Fruit fly (Drosophila melanogaster) whole organism, embryonic: Measurements from ENCODE around the gene CG6325.

Experiments
- BtbVII ChIP-seq: fragments of 200-800 bp; sonication (Bioruptor generic); optimal IDR thresholded peaks from 3 replicates; lab custom pipeline; 2017; ENCODE audit warnings: missing biosample characterization, mild to moderate bottlenecking, missing genetic modification characterization
- CG10543 ChIP-seq: fragments of 200-800 bp; sonication (Bioruptor generic); optimal IDR thresholded peaks from 3 replicates; lab custom pipeline; 2017; ENCODE audit warnings: missing biosample characterization, mild to moderate bottlenecking, missing genetic modification characterization, moderate library complexity
- CG11398 ChIP-seq: fragments of 200-800 bp; sonication (Bioruptor generic); optimal IDR thresholded peaks from 2 replicates; lab custom pipeline; 2016; ENCODE audit warnings: missing biosample characterization, missing genetic modification characterization
- CG12071 ChIP-seq: fragments of 200-800 bp; sonication (Bioruptor generic); optimal IDR thresholded peaks from 3 replicates; lab custom pipeline; 2018; ENCODE audit warnings: missing biosample characterization, mild to moderate bottlenecking, missing genetic modification characterization
- CG12155 ChIP-seq: fragments of 200-800 bp; sonication (Bioruptor generic); optimal IDR thresholded peaks from 3 replicates; lab custom pipeline; 2016; ENCODE audit warnings: missing biosample characterization, missing genetic modification characterization
- CG12659 ChIP-seq: fragments of 200-800 bp; sonication (Bioruptor generic); optimal IDR thresholded peaks from 3 replicates; lab custom pipeline; 2017; ENCODE audit warnings: mild to moderate bottlenecking, missing biosample characterization, missing genetic modification reagents, missing genetic modification characterization
- CG14014 ChIP-seq: fragments of 200-800 bp; sonication (Bioruptor generic); IDR thresholded peaks from 2 replicates; pipeline ENCODE4 v1.3.6; 2022; ENCODE audit warnings: missing biosample characterization, missing genetic modification characterization
- CG14050 ChIP-seq: fragments of 200-800 bp; sonication (Bioruptor generic); IDR thresholded peaks from 3 replicates; pipeline ENCODE4 v1.3.6; 2022; ENCODE audit warnings: missing biosample characterization, missing genetic modification characterization
- CG1602 ChIP-seq: fragments of 200-800 bp; sonication (Bioruptor generic); optimal IDR thresholded peaks from 3 replicates; lab custom pipeline; 2016; ENCODE audit warnings: missing biosample characterization, missing genetic modification characterization
- CG17912 ChIP-seq: fragments of 200-800 bp; sonication (Bioruptor generic); optimal IDR thresholded peaks from 2 replicates; lab custom pipeline; 2018; ENCODE audit warnings: missing biosample characterization, mild to moderate bottlenecking, missing genetic modification characterization
- CG1792 ChIP-seq: fragments of 200-800 bp; sonication (Bioruptor generic); optimal IDR thresholded peaks from 2 replicates; lab custom pipeline; 2016; ENCODE audit warnings: missing biosample characterization, missing genetic modification characterization
- CG2875 ChIP-seq: fragments of 200-800 bp; sonication (Bioruptor generic); optimal IDR thresholded peaks from 2 replicates; lab custom pipeline; 2017; ENCODE audit warnings: missing biosample characterization, mild to moderate bottlenecking, missing genetic modification characterization, missing genetic modification reagents
- CG3163 ChIP-seq: fragments of 200-800 bp; sonication (Bioruptor generic); optimal IDR thresholded peaks from 3 replicates; lab custom pipeline; 2016; ENCODE audit warnings: missing biosample characterization, missing genetic modification characterization
- CG32532 ChIP-seq: fragments of 200-800 bp; sonication (Bioruptor generic); IDR thresholded peaks from 2 replicates; pipeline ENCODE4 v1.3.6; 2022; ENCODE audit warnings: missing biosample characterization, missing genetic modification characterization
- CG3838 ChIP-seq: fragments of 200-800 bp; sonication (Bioruptor generic); optimal IDR thresholded peaks from 3 replicates; lab custom pipeline; 2016; ENCODE audit warnings: missing biosample characterization, missing genetic modification characterization
- CG42726 ChIP-seq: fragments of 200-800 bp; sonication (Bioruptor generic); IDR thresholded peaks from 2 replicates; pipeline ENCODE4 v1.3.6; 2022; ENCODE audit warnings: missing biosample characterization, missing genetic modification characterization; ENCODE audit not compliant: partially characterized antibody
- CG5180 ChIP-seq: fragments of 200-800 bp; sonication (Bioruptor generic); optimal IDR thresholded peaks from 3 replicates; lab custom pipeline; 2017; ENCODE audit warnings: missing biosample characterization, missing genetic modification characterization, mild to moderate bottlenecking, moderate library complexity, missing genetic modification reagents
- CG6683 ChIP-seq: fragments of 200-800 bp; sonication (Bioruptor generic); optimal IDR thresholded peaks from 2 replicates; lab custom pipeline; 2017; ENCODE audit warnings: missing biosample characterization, mild to moderate bottlenecking, missing genetic modification characterization, missing genetic modification reagents
- CG6791 ChIP-seq: fragments of 200-800 bp; sonication (Bioruptor generic); IDR thresholded peaks from 3 replicates; pipeline ENCODE4 v1.3.6; 2022; ENCODE audit warnings: missing biosample characterization, missing genetic modification characterization; ENCODE audit not compliant: partially characterized antibody
- CG7271 ChIP-seq: fragments of 200-800 bp; sonication (Bioruptor generic); optimal IDR thresholded peaks from 2 replicates; lab custom pipeline; 2018; ENCODE audit warnings: missing biosample characterization, mild to moderate bottlenecking, missing genetic modification characterization, moderate library complexity
- CG7745 ChIP-seq: fragments of 200-800 bp; sonication (Bioruptor generic); optimal IDR thresholded peaks from 2 replicates; lab custom pipeline; 2018; ENCODE audit warnings: missing biosample characterization, mild to moderate bottlenecking, missing genetic modification characterization, moderate library complexity
- CG8944 ChIP-seq: fragments of 200-800 bp; sonication (Bioruptor generic); optimal IDR thresholded peaks from 3 replicates; lab custom pipeline; 2016; ENCODE audit warnings: missing biosample characterization, missing genetic modification characterization
- CG9609 ChIP-seq: fragments of 200-800 bp; sonication (Bioruptor generic); optimal IDR thresholded peaks from 3 replicates; lab custom pipeline; 2016; ENCODE audit warnings: missing biosample characterization, missing genetic modification characterization
- Chrac-16 ChIP-seq: fragments of 200-800 bp; sonication (Bioruptor generic); optimal IDR thresholded peaks from 3 replicates; lab custom pipeline; 2016; ENCODE audit warnings: missing biosample characterization, missing genetic modification characterization
- Dip3 ChIP-seq: fragments of 200-800 bp; sonication (Bioruptor generic); optimal IDR thresholded peaks from 3 replicates; lab custom pipeline; 2016; ENCODE audit warnings: missing biosample characterization, missing genetic modification characterization
- Drgx ChIP-seq: fragments of 200-800 bp; sonication (Bioruptor generic); IDR thresholded peaks from 2 replicates; pipeline ENCODE4 v1.3.6; 2022; ENCODE audit warnings: missing biosample characterization, missing genetic modification characterization
- Hey ChIP-seq: fragments of 200-800 bp; sonication (Bioruptor generic); optimal IDR thresholded peaks from 3 replicates; lab custom pipeline; 2018; ENCODE audit warnings: missing biosample characterization, mild to moderate bottlenecking, missing genetic modification characterization
- Hr39 ChIP-seq: fragments of >200 bp; optimal IDR thresholded peaks from 2 replicates; lab custom pipeline; 2017
- Kr ChIP-seq: fragments of 200-800 bp; sonication (Bioruptor generic); optimal IDR thresholded peaks from 2 replicates; lab custom pipeline; 2017; ENCODE audit warnings: missing biosample characterization, mild to moderate bottlenecking, missing genetic modification characterization
- Meics ChIP-seq: fragments of 200-800 bp; sonication (Bioruptor generic); optimal IDR thresholded peaks from 2 replicates; lab custom pipeline; 2017; ENCODE audit warnings: missing biosample characterization, mild to moderate bottlenecking, missing genetic modification characterization
- Neu2 ChIP-seq: fragments of 200-800 bp; sonication (Bioruptor generic); optimal IDR thresholded peaks from 3 replicates; lab custom pipeline; 2016; ENCODE audit warnings: missing biosample characterization, missing genetic modification characterization, borderline replicate concordance
- Oaz ChIP-seq: fragments of 200-800 bp; sonication (Bioruptor generic); IDR thresholded peaks from 2 replicates; pipeline ENCODE4 v1.3.6; 2022; ENCODE audit warnings: missing biosample characterization, missing genetic modification characterization
- Poxn ChIP-seq: fragments of 200-800 bp; sonication (Bioruptor generic); IDR thresholded peaks from 2 replicates; pipeline ENCODE4 v1.3.6; 2022; ENCODE audit warnings: missing biosample characterization, missing genetic modification characterization
- Sry-β ChIP-seq: fragments of 200-800 bp; sonication (Bioruptor generic); optimal IDR thresholded peaks from 2 replicates; lab custom pipeline; 2018; ENCODE audit warnings: missing biosample characterization, mild to moderate bottlenecking, missing genetic modification characterization, moderate library complexity
- ac ChIP-seq: fragments of 200-800 bp; sonication (Bioruptor generic); optimal IDR thresholded peaks from 3 replicates; lab custom pipeline; 2017; ENCODE audit warnings: missing biosample characterization, mild to moderate bottlenecking, missing genetic modification characterization
- az2 ChIP-seq: fragments of 200-800 bp; sonication (Bioruptor generic); optimal IDR thresholded peaks from 3 replicates; lab custom pipeline; 2016; ENCODE audit warnings: missing biosample characterization, missing genetic modification characterization
- dmrt11E ChIP-seq: fragments of 200-800 bp; sonication (Bioruptor generic); optimal IDR thresholded peaks from 3 replicates; lab custom pipeline; 2018; ENCODE audit warnings: missing biosample characterization, mild to moderate bottlenecking, missing genetic modification characterization, moderate library complexity
- eyg ChIP-seq: fragments of 200-800 bp; sonication (Bioruptor generic); optimal IDR thresholded peaks from 3 replicates; lab custom pipeline; 2016; ENCODE audit warnings: missing biosample characterization, missing genetic modification characterization
- fd64A ChIP-seq: fragments of 200-800 bp; sonication (Bioruptor generic); optimal IDR thresholded peaks from 3 replicates; lab custom pipeline; 2018; ENCODE audit warnings: missing biosample characterization, mild to moderate bottlenecking, missing genetic modification characterization
- fu2 ChIP-seq: fragments of 200-800 bp; sonication (Bioruptor generic); optimal IDR thresholded peaks from 2 replicates; lab custom pipeline; 2016; ENCODE audit warnings: missing biosample characterization, missing genetic modification characterization
- gem ChIP-seq: fragments of 200-800 bp; sonication (Bioruptor generic); optimal IDR thresholded peaks from 2 replicates; lab custom pipeline; 2019; ENCODE audit warnings: missing biosample characterization, mild to moderate bottlenecking, missing genetic modification characterization, moderate library complexity
- kay ChIP-seq: fragments of 200-800 bp; sonication (Bioruptor generic); optimal IDR thresholded peaks from 2 replicates; lab custom pipeline; 2016; ENCODE audit warnings: missing biosample characterization, missing genetic modification characterization
- kni ChIP-seq: fragments of 200-800 bp; sonication (Bioruptor generic); optimal IDR thresholded peaks from 3 replicates; lab custom pipeline; 2017; ENCODE audit warnings: mild to moderate bottlenecking, missing biosample characterization, missing genetic modification reagents, missing genetic modification characterization
- lbe ChIP-seq: fragments of 200-800 bp; sonication (Bioruptor generic); optimal IDR thresholded peaks from 2 replicates; lab custom pipeline; 2016; ENCODE audit warnings: missing biosample characterization, mild to moderate bottlenecking, missing genetic modification characterization
- schlank ChIP-seq: fragments of 200-800 bp; sonication (Bioruptor generic); optimal IDR thresholded peaks from 2 replicates; lab custom pipeline; 2018; ENCODE audit warnings: missing biosample characterization, mild to moderate bottlenecking, missing genetic modification characterization
- sr ChIP-seq: fragments of 200-800 bp; sonication (Bioruptor generic); IDR thresholded peaks from 3 replicates; pipeline ENCODE4 v1.3.6; 2022; ENCODE audit warnings: missing biosample characterization, missing genetic modification characterization
- wek ChIP-seq: fragments of 200-800 bp; sonication (Bioruptor generic); optimal IDR thresholded peaks from 3 replicates; lab custom pipeline; 2018; ENCODE audit warnings: missing biosample characterization, mild to moderate bottlenecking, missing genetic modification characterization, moderate library complexity
- wor ChIP-seq: fragments of 200-800 bp; sonication (Bioruptor generic); IDR thresholded peaks from 2 replicates; pipeline ENCODE4 v1.3.6; 2022; ENCODE audit warnings: missing biosample characterization, missing genetic modification characterization
- z ChIP-seq: fragments of 200-800 bp; sonication (Bioruptor generic); IDR thresholded peaks from 3 replicates; pipeline ENCODE4 v1.3.6; 2022; ENCODE audit warnings: missing biosample characterization, missing genetic modification characterization

The CG6325 gene

DNA sequence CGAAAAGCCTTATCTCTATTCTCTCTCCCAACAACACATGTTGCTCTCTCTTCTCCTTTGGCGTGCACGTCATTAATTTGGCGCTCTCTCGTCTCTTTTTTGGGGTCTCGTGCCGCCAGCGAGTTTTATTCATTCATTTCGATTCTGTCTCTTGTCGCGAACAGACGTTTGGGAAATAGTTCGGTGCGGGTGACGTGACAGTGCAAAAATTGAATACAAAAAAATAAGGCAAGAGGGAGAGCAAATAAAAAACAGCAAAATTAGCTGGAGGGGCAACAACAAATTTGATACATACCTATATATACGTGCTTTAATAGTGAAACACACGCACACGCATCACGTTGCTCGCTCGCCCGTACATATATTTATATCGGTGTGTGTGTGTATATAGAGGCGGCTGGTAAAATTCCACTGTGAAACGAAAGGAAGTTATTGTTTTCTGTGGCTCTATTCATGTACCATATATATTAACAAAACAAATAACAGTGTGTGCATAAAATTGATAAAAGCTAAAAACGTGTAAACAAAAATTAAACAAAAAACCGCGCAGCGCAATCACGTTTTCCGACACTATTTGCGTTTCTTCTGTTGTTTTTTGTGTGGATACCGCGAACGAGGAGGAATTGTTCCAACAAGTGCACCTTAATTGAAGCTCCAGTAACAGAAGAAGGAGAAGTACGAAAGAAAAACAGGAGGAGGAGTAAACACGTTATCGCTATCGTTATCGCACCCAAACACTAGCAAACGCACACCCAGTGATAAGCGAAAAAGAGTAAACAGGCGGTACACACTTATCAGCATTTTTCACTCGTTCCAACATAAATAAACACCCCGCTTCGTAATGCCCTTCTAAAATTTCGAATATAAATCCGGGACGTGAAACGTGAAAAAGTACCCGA lies 18.7 kb downstream of the CG6325 start, which contains the start of gene cwo (continued):
- TF ChIP-seq CG8944 (GFP tag; lab: Kevin White, UChicago) (no peak), CG1602 (GFP tag; lab: Kevin White, UChicago) (no peak), CG32532 (GFP tag; lab: Robert Waterston, UW) (no peak), wek (GFP tag; lab: Kevin White, UChicago) (peak; percentile 56), az2 (GFP tag; lab: Kevin White, UChicago) (no peak), CG7271 (tag; lab: Kevin White, UChicago) (no peak), dmrt11E (tag; lab: Kevin White, UChicago) (peak; percentile 25), CG12659 (GFP tag; lab: Kevin White, UChicago) (peak; percentile 11), lbe (GFP tag; lab: Kevin White, UChicago) (peak; percentile 54), CG14014 (GFP tag; lab: Robert Waterston, UW) (no peak), CG42726 (no peak), eyg (peak; percentile 27), BtbVII (peak; percentile 2), CG12071 (GFP tag; lab: Kevin White, UChicago) (peak; percentile 47), CG1792 (GFP tag; lab: Kevin White, UChicago) (no peak), Neu2 (GFP tag; lab: Kevin White, UChicago) (no peak), fu2 (no peak), CG10543 (GFP tag; lab: Kevin White, UChicago) (peak; percentile 36), kay (peak; percentile 9), Meics (GFP tag; lab: Kevin White, UChicago) (peak; percentile 17), CG11398 (GFP tag; lab: Kevin White, UChicago) (peak; percentile 29), z (no peak), schlank (tag; lab: Kevin White, UChicago) (no peak), gem (peak; percentile 14), CG5180 (peak; percentile 33), Hey (tag; lab: Kevin White, UChicago) (peak; percentile 54), Chrac-16 (GFP tag; lab: Kevin White, UChicago) (no peak), wor (GFP tag; lab: Robert Waterston, UW) (no peak), CG3838 (GFP tag; lab: Kevin White, UChicago) (no peak), fd64A (GFP tag; lab: Kevin White, UChicago) (peak; percentile 59), CG9609 (GFP tag; lab: Kevin White, UChicago) (no peak), CG2875 (GFP tag; lab: Kevin White, UChicago) (peak; percentile 3), Sry-β (GFP tag; lab: Kevin White, UChicago) (no peak), ac (GFP tag; lab: Kevin White, UChicago) (no peak), Hr39 (lab: Kevin White, UChicago) (no peak), Poxn (no peak), CG14050 (GFP tag; lab: Robert Waterston, UW) (no peak), Oaz (GFP tag; lab: Robert Waterston, UW) (no peak), CG17912 (no peak), Dip3 (GFP tag; lab: Kevin White, UChicago) (no peak), Kr (GFP tag; lab: Kevin White, UChicago) (no peak), CG6791 (GFP tag; lab: Robert Waterston, UW) (no peak), sr (GFP tag; lab: Robert Waterston, UW) (no peak), CG12155 (GFP tag; lab: Kevin White, UChicago) (peak; percentile 14), CG7745 (peak; percentile 2), CG6683 (GFP tag; lab: Kevin White, UChicago) (no peak), Drgx (GFP tag; lab: Robert Waterston, UW) (no peak), kni (GFP tag; lab: Kevin White, UChicago) (peak; percentile 76), CG3163 (GFP tag; lab: Kevin White, UChicago) (peak; percentile 28)
